Worm (Caenorhabditis elegans) whole organism, young adult: ENCODE measurements around the gene mrpl-21.

Source experiments
- B0019.2 ChIP-seq: fragments of 200-800 bp; sonication (Bioruptor generic); conservative IDR thresholded peaks from 2 replicates; pipeline ENCODE4 v1.3.6; 2022; ENCODE audit warnings: missing genetic modification reagents, missing genetic modification characterization, missing compliant biosample characterization
- C17E4.6 ChIP-seq: fragments of 200-800 bp; sonication (Bioruptor generic); IDR thresholded peaks from 2 replicates; pipeline ENCODE4 v1.3.6; 2022; ENCODE audit warnings: missing genetic modification reagents, missing genetic modification characterization, missing compliant biosample characterization
- F23B12.7 ChIP-seq: sonication (generic microtip); optimal IDR thresholded peaks from 2 replicates; lab custom pipeline; 2017; ENCODE audit warnings: missing genetic modification characterization, mild to moderate bottlenecking, missing compliant biosample characterization, antibody characterized with exemption, moderate library complexity; ENCODE audit not compliant: insufficient read depth
- F33H1.4 ChIP-seq: fragments of 200-800 bp; sonication (Bioruptor generic); IDR thresholded peaks from 2 replicates; pipeline ENCODE4 v1.3.6; 2022; ENCODE audit warnings: missing genetic modification reagents, missing genetic modification characterization, missing compliant biosample characterization
- F52B5.7 ChIP-seq: sonication (generic microtip); optimal IDR thresholded peaks from 2 replicates; lab custom pipeline; 2016; ENCODE audit warnings: mild to moderate bottlenecking, missing genetic modification characterization, missing compliant biosample characterization
- F55B11.4 ChIP-seq: sonication (generic microtip); optimal IDR thresholded peaks from 2 replicates; lab custom pipeline; 2016; ENCODE audit warnings: missing compliant biosample characterization, missing genetic modification characterization, borderline replicate concordance; ENCODE audit not compliant: insufficient read depth
- F57C9.4 ChIP-seq: sonication (generic microtip); optimal IDR thresholded peaks from 2 replicates; lab custom pipeline; 2017; ENCODE audit warnings: mild to moderate bottlenecking, missing genetic modification characterization, missing compliant biosample characterization
- ama-1 ChIP-seq, 3 experiments: fragments of 150-350 bp in 1 of 3; sonication (generic microtip) in 2 of 3; optimal IDR thresholded peaks; 2 replicates each; lab custom pipeline; 2014 to 2018; ENCODE audit warnings: missing biosample characterization in 2 of 3, missing genetic modification characterization in 2 of 3, missing genetic modification reagents in 2 of 3
- aptf-2 ChIP-seq: fragments of 200-800 bp; sonication (Bioruptor generic); conservative IDR thresholded peaks from 2 replicates; pipeline ENCODE4 v1.3.6; 2022; ENCODE audit warnings: missing genetic modification reagents, missing genetic modification characterization, missing compliant biosample characterization
- attf-3 ChIP-seq: fragments of 200-800 bp; sonication (Bioruptor generic); conservative IDR thresholded peaks from 2 replicates; pipeline ENCODE4 v1.3.6; 2022; ENCODE audit warnings: missing genetic modification reagents, missing genetic modification characterization, missing compliant biosample characterization
- attf-6 ChIP-seq: fragments of 200-800 bp; sonication (Bioruptor generic); IDR thresholded peaks from 2 replicates; pipeline ENCODE4 v1.3.6; 2022; ENCODE audit warnings: missing genetic modification reagents, missing genetic modification characterization, missing compliant biosample characterization
- bed-2 ChIP-seq: fragments of 200-800 bp; sonication (Bioruptor generic); IDR thresholded peaks from 2 replicates; pipeline ENCODE4 v1.3.6; 2022; ENCODE audit warnings: missing genetic modification reagents, missing genetic modification characterization, missing compliant biosample characterization
- die-1 ChIP-seq: sonication (generic microtip); optimal IDR thresholded peaks from 2 replicates; lab custom pipeline; 2016; ENCODE audit warnings: missing genotype, mild to moderate bottlenecking, missing genetic modification characterization, missing compliant biosample characterization
- dox-1 ChIP-seq: fragments of 200-800 bp; sonication (Bioruptor generic); IDR thresholded peaks from 2 replicates; pipeline ENCODE4 v1.3.6; 2022; ENCODE audit warnings: missing genetic modification reagents, missing genetic modification characterization, missing compliant biosample characterization
- dpl-1 ChIP-seq: fragments of 150-350 bp; optimal IDR thresholded peaks from 2 replicates; lab custom pipeline; 2014; ENCODE audit warnings: missing biosample characterization, missing genetic modification reagents, missing genetic modification characterization
- efl-1 ChIP-seq: fragments of 150-350 bp; optimal IDR thresholded peaks from 2 replicates; lab custom pipeline; 2014; ENCODE audit warnings: missing biosample characterization, missing genetic modification reagents, missing genetic modification characterization
- egl-44 ChIP-seq: fragments of 200-800 bp; sonication (Bioruptor generic); IDR thresholded peaks from 2 replicates; pipeline ENCODE4 v1.3.6; 2022; ENCODE audit warnings: missing genetic modification reagents, missing genetic modification characterization, missing compliant biosample characterization
- ekl-4 ChIP-seq: fragments of 200-800 bp; sonication (Bioruptor generic); IDR thresholded peaks from 2 replicates; pipeline ENCODE4 v1.3.6; 2022; ENCODE audit warnings: missing genetic modification reagents, missing genetic modification characterization, missing compliant biosample characterization
- hlh-26 ChIP-seq: fragments of 200-800 bp; sonication (Bioruptor generic); conservative IDR thresholded peaks from 2 replicates; pipeline ENCODE4 v1.3.6; 2022; ENCODE audit warnings: missing genetic modification reagents, missing genetic modification characterization, missing compliant biosample characterization
- hsf-1 ChIP-seq: fragments of 200-800 bp; sonication (Bioruptor generic); IDR thresholded peaks from 2 replicates; pipeline ENCODE4 v1.3.6; 2022; ENCODE audit warnings: missing genetic modification reagents, missing genetic modification characterization, missing compliant biosample characterization
- lag-1 ChIP-seq: fragments of 200-800 bp; sonication (Bioruptor generic); IDR thresholded peaks from 2 replicates; pipeline ENCODE4 v1.3.6; 2022; ENCODE audit warnings: missing genetic modification reagents, missing genetic modification characterization, missing compliant biosample characterization
- let-607 ChIP-seq, 2 experiments: fragments of 200-800 bp in 1 of 2; sonication (Bioruptor generic) in 1 of 2; sonication (generic microtip) in 1 of 2; optimal IDR thresholded peaks; 2 replicates each; lab custom pipeline; 2016 to 2018; ENCODE audit warnings: mild to moderate bottlenecking in 2 of 2, missing compliant biosample characterization in 2 of 2, missing genetic modification characterization in 2 of 2, moderate library complexity in 2 of 2, missing genotype in 1 of 2
- lin-54 ChIP-seq: fragments of 200-800 bp; sonication (Bioruptor generic); optimal IDR thresholded peaks from 2 replicates; lab custom pipeline; 2018; ENCODE audit warnings: mild to moderate bottlenecking, missing genetic modification characterization, missing compliant biosample characterization
- lir-1 ChIP-seq: fragments of 200-800 bp; sonication (Bioruptor generic); conservative IDR thresholded peaks from 2 replicates; pipeline ENCODE4 v1.3.6; 2022; ENCODE audit warnings: missing genetic modification reagents, missing genetic modification characterization, missing compliant biosample characterization
- lsl-1 ChIP-seq: fragments of 200-800 bp; sonication (Bioruptor generic); optimal IDR thresholded peaks from 2 replicates; lab custom pipeline; 2018; ENCODE audit warnings: mild to moderate bottlenecking, missing genetic modification characterization, moderate library complexity, missing compliant biosample characterization
- madf-3 ChIP-seq: fragments of 200-800 bp; sonication (Bioruptor generic); IDR thresholded peaks from 2 replicates; pipeline ENCODE4 v1.3.6; 2022; ENCODE audit warnings: missing genetic modification reagents, missing genetic modification characterization, missing compliant biosample characterization
- madf-8 ChIP-seq: fragments of 200-800 bp; sonication (Bioruptor generic); conservative IDR thresholded peaks from 2 replicates; pipeline ENCODE4 v1.3.6; 2022; ENCODE audit warnings: missing genetic modification reagents, missing genetic modification characterization, missing compliant biosample characterization
- nfya-1 ChIP-seq: sonication (generic microtip); optimal IDR thresholded peaks from 2 replicates; lab custom pipeline; 2017; ENCODE audit warnings: antibody characterized with exemption, missing compliant biosample characterization, missing genetic modification characterization, borderline replicate concordance; ENCODE audit not compliant: insufficient read depth
- nhr-90 ChIP-seq: sonication (generic microtip); optimal IDR thresholded peaks from 2 replicates; lab custom pipeline; 2016; ENCODE audit warnings: missing genotype, mild to moderate bottlenecking, missing genetic modification characterization, missing compliant biosample characterization
- pha-4 ChIP-seq: fragments of 150-350 bp; sonication (generic microtip); optimal IDR thresholded peaks from 2 replicates; lab custom pipeline; 2014; ENCODE audit warnings: missing biosample characterization, missing genetic modification reagents, missing genetic modification characterization
- snpc-1.3 ChIP-seq: sonication (generic microtip); optimal IDR thresholded peaks from 2 replicates; lab custom pipeline; 2017; ENCODE audit warnings: missing genetic modification characterization, mild to moderate bottlenecking, missing compliant biosample characterization, antibody characterized with exemption, moderate library complexity, missing genotype, missing genetic modification reagents; ENCODE audit not compliant: insufficient read depth
- snpc-4 ChIP-seq, 5 experiments: fragments of 150-350 bp in 1 of 5; sonication (generic microtip) in 4 of 5; optimal IDR thresholded peaks; 2 replicates each; lab custom pipeline; 2014 to 2018; ENCODE audit warnings: missing genetic modification characterization in 5 of 5, missing biosample characterization in 3 of 5, antibody characterized with exemption in 2 of 5, mild to moderate bottlenecking in 2 of 5, missing compliant biosample characterization in 2 of 5, missing genotype in 2 of 5, moderate library complexity in 2 of 5, missing genetic modification reagents in 1 of 5
- tlf-1 ChIP-seq: fragments of 200-800 bp; sonication (Bioruptor generic); optimal IDR thresholded peaks from 2 replicates; lab custom pipeline; 2018; ENCODE audit warnings: mild to moderate bottlenecking, missing genetic modification characterization, missing compliant biosample characterization
- unc-130 ChIP-seq: sonication (generic microtip); optimal IDR thresholded peaks from 2 replicates; lab custom pipeline; 2016; ENCODE audit warnings: missing genetic modification reagents, missing genetic modification characterization, missing compliant biosample characterization
- xnd-1 ChIP-seq: sonication (generic microtip); optimal IDR thresholded peaks from 2 replicates; lab custom pipeline; 2016; ENCODE audit warnings: missing genotype, missing genetic modification reagents, missing genetic modification characterization, missing compliant biosample characterization
- zfh-2 ChIP-seq: fragments of 200-800 bp; sonication (Bioruptor generic); conservative IDR thresholded peaks from 2 replicates; pipeline ENCODE4 v1.3.6; 2022; ENCODE audit warnings: missing genetic modification reagents, missing genetic modification characterization, missing compliant biosample characterization
- zim-3 ChIP-seq: sonication (generic microtip); optimal IDR thresholded peaks from 2 replicates; lab custom pipeline; 2017; ENCODE audit warnings: mild to moderate bottlenecking, missing genetic modification characterization, moderate library complexity, missing compliant biosample characterization

The mrpl-21 gene

ce11 chrIII:4291216-4291691 is 47.9 kb upstream of the mrpl-21 start, which contains the start of gene mcm-5 (continued):
- 0 out of 2 replicates have a peak, but pooled peaks have one; percentile 21 for TF ChIP-seq hsf-1 (GFP tag; lab: Robert Waterston, UW)
- TF ChIP-seq lsl-1 = peak; percentile 74
- peak; percentile 89 for TF ChIP-seq dpl-1 (GFP tag; lab: Kevin White, UChicago)
- TF ChIP-seq tlf-1 = no peak
- peak; percentile 85 for TF ChIP-seq madf-3 (GFP tag; lab: Robert Waterston, UW)
- peak; percentile 59 for TF ChIP-seq xnd-1 (tag; lab: Kevin White, UChicago)
- peak; percentile 95 for TF ChIP-seq efl-1 (GFP tag; lab: Kevin White, UChicago)
- no peak for TF ChIP-seq ama-1 (optimal IDR thresholded peaks at IDR 0.05; lab: Kevin White, UChicago)
- no peak for TF ChIP-seq ama-1 (GFP tag; optimal IDR thresholded peaks at IDR 0.05; lab: Kevin White, UChicago)
- TF ChIP-seq unc-130 (GFP tag; lab: Kevin White, UChicago) = no peak
- no peak for TF ChIP-seq C17E4.6
- TF ChIP-seq nhr-90 (tag; lab: Kevin White, UChicago) = no peak
- TF ChIP-seq madf-8 (GFP tag; lab: Robert Waterston, UW) = peak; percentile 78
- no peak for TF ChIP-seq F57C9.4 (tag; lab: Kevin White, UChicago)
- TF ChIP-seq B0019.2 = 0 out of 2 replicates have a peak, but pooled peaks have one; percentile 21
- TF ChIP-seq F33H1.4 (GFP tag; lab: Robert Waterston, UW) = peak; percentile 60
- TF ChIP-seq snpc-1.3 (tag; lab: Kevin White, UChicago) = peak; percentile 56
- TF ChIP-seq snpc-4 (GFP tag; optimal IDR thresholded peaks at IDR 0.05; lab: Kevin White, UChicago) = peak; percentile 9
- TF ChIP-seq snpc-4 (tag; optimal IDR thresholded peaks at IDR 0.05; lab: Kevin White, UChicago) = no peak
- no peak for TF ChIP-seq lag-1 (GFP tag; lab: Robert Waterston, UW)
- TF ChIP-seq ekl-4 (GFP tag; lab: Robert Waterston, UW) = no peak
- TF ChIP-seq hlh-26 (GFP tag; lab: Robert Waterston, UW) = no peak
- TF ChIP-seq lin-54 = peak; percentile 85
- TF ChIP-seq nfya-1 (tag; lab: Kevin White, UChicago) = no peak

ce11 chrIII:4289952-4290351 is 46.6 kb upstream of the mrpl-21 start:
- no peak for TF ChIP-seq attf-3 (GFP tag; lab: Robert Waterston, UW)
- TF ChIP-seq F52B5.7 (tag; lab: Kevin White, UChicago) = no peak
- TF ChIP-seq die-1 (tag; lab: Kevin White, UChicago) = no peak
- no peak for TF ChIP-seq zim-3 (tag; lab: Kevin White, UChicago)
- no peak for TF ChIP-seq let-607 (tag; optimal IDR thresholded peaks at IDR 0.05; lab: Kevin White, UChicago)
- TF ChIP-seq aptf-2 (GFP tag; lab: Robert Waterston, UW) = no peak
- no peak for TF ChIP-seq dox-1 (GFP tag; lab: Robert Waterston, UW)
- no peak for TF ChIP-seq pha-4 (tag; lab: Kevin White, UChicago)
- no peak for TF ChIP-seq bed-2 (GFP tag; lab: Robert Waterston, UW)
- TF ChIP-seq egl-44 (GFP tag; lab: Robert Waterston, UW) = no peak
- TF ChIP-seq F23B12.7 (tag; lab: Kevin White, UChicago) = no peak
- TF ChIP-seq dpl-1 (GFP tag; lab: Kevin White, UChicago) = no peak
- no peak for TF ChIP-seq lir-1
- no peak for TF ChIP-seq F55B11.4 (tag; lab: Kevin White, UChicago)
- no peak for TF ChIP-seq zfh-2
- TF ChIP-seq attf-6 (GFP tag; lab: Robert Waterston, UW) = no peak
